Worm (Caenorhabditis elegans) whole organism, L4/young adult: ENCODE results near the gene gtf-2H1.

ENCODE experiments used
- W03F9.2 ChIP-seq: fragments of 150-350 bp; optimal IDR thresholded peaks from 2 replicates; lab custom pipeline; 2014; ENCODE audit warnings: missing biosample characterization, missing genetic modification characterization
- dao-5 ChIP-seq: sonication (generic microtip); optimal IDR thresholded peaks from 2 replicates; lab custom pipeline; 2016; ENCODE audit warnings: missing genotype, missing genetic modification characterization, moderate library complexity, missing compliant biosample characterization
- him-1 ChIP-seq: sonication (generic microtip); optimal IDR thresholded peaks from 2 replicates; lab custom pipeline; 2016; ENCODE audit warnings: missing genotype, missing genetic modification reagents, missing genetic modification characterization, missing compliant biosample characterization

- TF ChIP-seq W03F9.2, result no peak
- TF ChIP-seq him-1 (tag; lab: Kevin White, UChicago), result no peak
- TF ChIP-seq dao-5 (tag; lab: Kevin White, UChicago), result no peak
Measured at ce11 chrIV:236138-236537, 4.6 kb upstream of the gtf-2H1 start.
